Worm (Caenorhabditis elegans): ENCODE data around the gene mlcd-1.

ce11 chrIII:4530968-4531367 is 37.0 kb downstream of the mlcd-1 start:
- TF ChIP-seq gmeb-2 (tag; optimal IDR thresholded peaks at IDR 0.05) (no peak), nfya-1 (tag; optimal IDR thresholded peaks at IDR 0.05) (no peak)
